Fruit fly (Drosophila melanogaster) whole organism: ENCODE measurements around the gene Rad60.

Experiments
- CG8478 ChIP-seq: fragments of >200 bp; optimal IDR thresholded peaks from 2 replicates; lab custom pipeline; 2018; ENCODE audit warnings: inconsistent platforms
- Dll ChIP-seq: fragments of >200 bp; optimal IDR thresholded peaks from 2 replicates; lab custom pipeline; 2017
- EcR ChIP-seq, 2 experiments: fragments of >200 bp; optimal IDR thresholded peaks; 2 replicates each; lab custom pipeline; 2017; ENCODE audit warnings: missing biosample characterization in 2 of 2, missing genetic modification characterization in 2 of 2, missing genetic modification reagents in 2 of 2
- pan ChIP-seq: fragments of >200 bp; optimal IDR thresholded peaks from 2 replicates; lab custom pipeline; 2017
- psq ChIP-seq: fragments of >200 bp; optimal IDR thresholded peaks from 2 replicates; lab custom pipeline; 2017
- usp ChIP-seq: fragments of >200 bp; optimal IDR thresholded peaks from 2 replicates; lab custom pipeline; 2017; ENCODE audit warnings: missing biosample characterization, missing genetic modification characterization, mixed read lengths

dm6 chr3R:23210243-23211215 lies 40.7 kb downstream of the Rad60 start:
- TF ChIP-seq pan (no peak), psq (lab: Kevin White, UChicago) (no peak), usp (GFP tag; lab: Kevin White, UChicago) (no peak), EcR (GFP tag; optimal IDR thresholded peaks at IDR 0.05; lab: Kevin White, UChicago) (no peak), CG8478 (lab: Kevin White, UChicago) (no peak), Dll (lab: Kevin White, UChicago) (no peak)
